Worm (Caenorhabditis elegans) whole organism, L4 larva: ENCODE results near the gene F17C11.2.

Experiments used
- F49E8.2 ChIP-seq: sonication (generic microtip); optimal IDR thresholded peaks from 2 replicates; lab custom pipeline; 2016; ENCODE audit warnings: missing compliant biosample characterization, mild to moderate bottlenecking, missing genetic modification characterization, borderline replicate concordance
- ZK337.2 ChIP-seq: fragments of 200-800 bp; sonication (Bioruptor generic); IDR thresholded peaks from 2 replicates; pipeline ENCODE4 v1.3.6; 2022; ENCODE audit warnings: missing genetic modification reagents, missing genetic modification characterization, missing compliant biosample characterization
- ceh-20 ChIP-seq: fragments of 200-800 bp; sonication (Bioruptor generic); IDR thresholded peaks from 2 replicates; pipeline ENCODE4 v1.3.6; 2022; ENCODE audit warnings: missing genetic modification reagents, missing genetic modification characterization, missing compliant biosample characterization
- dpl-1 ChIP-seq: fragments of 150-350 bp; optimal IDR thresholded peaks from 2 replicates; lab custom pipeline; 2014; ENCODE audit warnings: missing biosample characterization, missing genetic modification reagents, missing genetic modification characterization
- fkh-10 ChIP-seq: fragments of 150-350 bp; optimal IDR thresholded peaks from 2 replicates; lab custom pipeline; 2014; ENCODE audit warnings: missing biosample characterization, missing genetic modification reagents, missing genetic modification characterization
- hmg-1.1 ChIP-seq: fragments of 200-800 bp; sonication (Bioruptor generic); IDR thresholded peaks from 2 replicates; pipeline ENCODE4 v1.3.6; 2022; ENCODE audit warnings: missing genetic modification reagents, missing genetic modification characterization, missing compliant biosample characterization
- lin-38 ChIP-seq: fragments of 200-800 bp; sonication (Bioruptor generic); IDR thresholded peaks from 2 replicates; pipeline ENCODE4 v1.3.6; 2022; ENCODE audit warnings: missing genetic modification reagents, missing genetic modification characterization, missing compliant biosample characterization
- nhr-102 ChIP-seq: sonication (generic microtip); optimal IDR thresholded peaks from 2 replicates; lab custom pipeline; 2016; ENCODE audit warnings: mild to moderate bottlenecking, missing genetic modification characterization, moderate library complexity, missing compliant biosample characterization
- nhr-6 ChIP-seq: fragments of 150-350 bp; optimal IDR thresholded peaks from 2 replicates; lab custom pipeline; 2014; ENCODE audit warnings: missing biosample characterization, missing genetic modification characterization

ce11 chrV:10932411-10932810 lies 15.6 kb upstream of the F17C11.2 start, which contains the start of gene F58B4.5:
- TF ChIP-seq F49E8.2 (tag; lab: Kevin White, UChicago) (no peak), dpl-1 (GFP tag; lab: Kevin White, UChicago) (no peak), lin-38 (GFP tag; lab: Robert Waterston, UW) (no peak), hmg-1.1 (GFP tag; lab: Robert Waterston, UW) (no peak), nhr-102 (tag; lab: Kevin White, UChicago) (peak; percentile 3), fkh-10 (GFP tag; lab: Kevin White, UChicago) (no peak), ZK337.2 (no peak), ceh-20 (no peak), nhr-6 (no peak)
